Worm (Caenorhabditis elegans) whole organism, early embryonic: ENCODE results near the gene T04C12.33.

Experiments used
- F13C5.2 ChIP-seq: sonication (generic microtip); optimal IDR thresholded peaks from 2 replicates; lab custom pipeline; 2017; ENCODE audit warnings: mild to moderate bottlenecking, missing genetic modification characterization, inconsistent platforms, missing compliant biosample characterization
- aly-1 ChIP-seq: sonication (generic microtip); optimal IDR thresholded peaks from 2 replicates; lab custom pipeline; 2016; ENCODE audit warnings: missing genetic modification characterization, missing compliant biosample characterization
- ama-1 ChIP-seq: fragments of 150-350 bp; optimal IDR thresholded peaks from 2 replicates; lab custom pipeline; 2014
- ceh-13 ChIP-seq: fragments of 200-800 bp; sonication (Bioruptor generic); optimal IDR thresholded peaks from 2 replicates; lab custom pipeline; 2018; ENCODE audit warnings: mild to moderate bottlenecking, missing genetic modification characterization, missing compliant biosample characterization
- ceh-36 ChIP-seq: sonication (generic microtip); optimal IDR thresholded peaks from 2 replicates; lab custom pipeline; 2016; ENCODE audit warnings: missing genetic modification characterization, inconsistent platforms, missing compliant biosample characterization
- flt-1 ChIP-seq: fragments of 200-800 bp; sonication (Bioruptor generic); IDR thresholded peaks from 2 replicates; pipeline ENCODE4 v1.3.6; 2022; ENCODE audit warnings: missing genetic modification characterization, missing compliant biosample characterization
- hmbx-1 ChIP-seq: sonication (generic microtip); optimal IDR thresholded peaks from 2 replicates; lab custom pipeline; 2016; ENCODE audit warnings: mild to moderate bottlenecking, missing genetic modification characterization, missing compliant biosample characterization
- hmg-4 ChIP-seq: fragments of 200-800 bp; sonication (Bioruptor generic); optimal IDR thresholded peaks from 2 replicates; lab custom pipeline; 2018; ENCODE audit warnings: mild to moderate bottlenecking, missing genetic modification characterization, missing compliant biosample characterization
- pes-1 ChIP-seq: fragments of 200-800 bp; sonication (Bioruptor generic); IDR thresholded peaks from 2 replicates; pipeline ENCODE4 v1.3.6; 2022; ENCODE audit warnings: missing genetic modification reagents, missing genetic modification characterization, missing compliant biosample characterization
- scrt-1 ChIP-seq: fragments of 200-800 bp; sonication (Bioruptor generic); IDR thresholded peaks from 2 replicates; pipeline ENCODE4 v1.3.6; 2022; ENCODE audit warnings: missing genetic modification characterization, missing compliant biosample characterization
- sea-1 ChIP-seq: fragments of 200-800 bp; sonication (Bioruptor generic); conservative IDR thresholded peaks from 2 replicates; pipeline ENCODE4 v1.3.6; 2022; ENCODE audit warnings: missing genetic modification characterization, missing compliant biosample characterization
- tbx-37 ChIP-seq: fragments of 200-800 bp; sonication (Bioruptor generic); conservative IDR thresholded peaks from 2 replicates; pipeline ENCODE4 v1.3.6; 2022; ENCODE audit warnings: missing genetic modification reagents, missing genetic modification characterization, missing compliant biosample characterization
- tra-4 ChIP-seq: sonication (generic microtip); optimal IDR thresholded peaks from 2 replicates; lab custom pipeline; 2017; ENCODE audit warnings: missing genetic modification characterization, missing compliant biosample characterization

DNA sequence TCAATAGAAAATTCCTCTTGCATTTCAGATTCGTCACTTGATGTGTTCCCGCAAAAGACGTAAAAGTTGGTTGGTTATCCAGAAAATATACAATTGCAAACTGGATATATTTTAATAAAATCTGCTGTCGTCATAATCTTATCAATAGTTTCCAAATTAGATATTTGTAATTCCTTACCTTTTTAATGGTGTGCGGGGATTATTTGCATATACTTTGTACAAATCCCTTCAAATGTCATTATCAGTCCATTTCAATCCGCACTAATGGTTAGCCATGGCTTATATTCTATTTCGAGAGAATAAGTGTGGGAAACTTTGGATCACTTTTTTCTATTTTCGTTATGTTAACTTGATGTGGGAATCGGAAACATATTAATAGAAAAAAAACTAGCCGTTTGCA, 47.9 kb upstream of the T04C12.33 start:
- TF ChIP-seq scrt-1 (GFP tag; lab: Robert Waterston, UW), result no peak
- TF ChIP-seq tbx-37, result no peak
- no peak for TF ChIP-seq ceh-13
- TF ChIP-seq ama-1 (lab: Kevin White, UChicago), result no peak
- no peak for TF ChIP-seq ceh-36 (tag; lab: Kevin White, UChicago)
- TF ChIP-seq flt-1 (GFP tag; lab: Robert Waterston, UW), result no peak
- no peak for TF ChIP-seq F13C5.2 (tag; lab: Kevin White, UChicago)
- no peak for TF ChIP-seq sea-1 (GFP tag; lab: Robert Waterston, UW)
- TF ChIP-seq pes-1 (GFP tag; lab: Robert Waterston, UW), result no peak
- no peak for TF ChIP-seq aly-1 (tag; lab: Kevin White, UChicago)
- no peak for TF ChIP-seq tra-4 (tag; lab: Kevin White, UChicago)
- TF ChIP-seq hmg-4 (GFP tag; lab: Kevin White, UChicago), result no peak
- TF ChIP-seq hmbx-1 (tag; lab: Kevin White, UChicago), result no peak
